Worm (Caenorhabditis elegans) whole organism, mixed stage, embryonic: ENCODE data around the gene srlf-2.

ENCODE experiments used
- M03D4.4 ChIP-seq: sonication (generic microtip); optimal IDR thresholded peaks from 2 replicates; lab custom pipeline; 2017; ENCODE audit warnings: mild to moderate bottlenecking, missing genetic modification characterization, missing compliant biosample characterization
- bed-3 ChIP-seq: fragments of 200-800 bp; sonication (Bioruptor generic); optimal IDR thresholded peaks from 3 replicates; lab custom pipeline; 2018; ENCODE audit warnings: mild to moderate bottlenecking, missing genetic modification characterization, moderate library complexity, missing compliant biosample characterization
- blmp-1 ChIP-seq: fragments of 150-350 bp; optimal IDR thresholded peaks from 2 replicates; lab custom pipeline; 2014; ENCODE audit warnings: missing biosample characterization, missing genetic modification characterization
- ceh-43 ChIP-seq: fragments of 200-800 bp; sonication (Bioruptor generic); optimal IDR thresholded peaks from 2 replicates; lab custom pipeline; 2018; ENCODE audit warnings: mild to moderate bottlenecking, missing genetic modification characterization, moderate library complexity, missing compliant biosample characterization
- ceh-83 ChIP-seq: fragments of 200-800 bp; sonication (Bioruptor generic); optimal IDR thresholded peaks from 2 replicates; lab custom pipeline; 2018; ENCODE audit warnings: mild to moderate bottlenecking, missing genetic modification characterization, missing compliant biosample characterization
- ces-1 ChIP-seq: fragments of 150-350 bp; optimal IDR thresholded peaks from 2 replicates; lab custom pipeline; 2014; ENCODE audit warnings: missing biosample characterization, missing genetic modification reagents, missing genetic modification characterization
- cnd-1 ChIP-seq: fragments of 200-800 bp; sonication (Bioruptor generic); optimal IDR thresholded peaks from 2 replicates; lab custom pipeline; 2018; ENCODE audit warnings: mild to moderate bottlenecking, missing genetic modification characterization, missing compliant biosample characterization
- drap-1 ChIP-seq: fragments of 200-800 bp; sonication (Bioruptor generic); optimal IDR thresholded peaks from 3 replicates; lab custom pipeline; 2018; ENCODE audit warnings: mild to moderate bottlenecking, missing genetic modification characterization, missing compliant biosample characterization
- elt-1 ChIP-seq: sonication (generic microtip); optimal IDR thresholded peaks from 2 replicates; lab custom pipeline; 2017; ENCODE audit warnings: missing genetic modification characterization, mild to moderate bottlenecking, missing compliant biosample characterization, antibody characterized with exemption, moderate library complexity, borderline replicate concordance; ENCODE audit not compliant: insufficient read depth
- flh-1 ChIP-seq: fragments of 200-800 bp; sonication (Bioruptor generic); optimal IDR thresholded peaks from 2 replicates; lab custom pipeline; 2018; ENCODE audit warnings: mild to moderate bottlenecking, missing genetic modification characterization, moderate library complexity, missing compliant biosample characterization
- ham-2 ChIP-seq: fragments of 200-800 bp; sonication (Bioruptor generic); optimal IDR thresholded peaks from 2 replicates; lab custom pipeline; 2018; ENCODE audit warnings: mild to moderate bottlenecking, missing genetic modification characterization, missing compliant biosample characterization
- lin-13 ChIP-seq: fragments of 150-350 bp; optimal IDR thresholded peaks from 2 replicates; lab custom pipeline; 2014; ENCODE audit warnings: missing biosample characterization, missing genetic modification characterization
- lin-32 ChIP-seq: fragments of 200-800 bp; sonication (Bioruptor generic); optimal IDR thresholded peaks from 2 replicates; lab custom pipeline; 2018; ENCODE audit warnings: mild to moderate bottlenecking, missing genetic modification characterization, missing compliant biosample characterization
- lsy-2 ChIP-seq: fragments of 150-350 bp; optimal IDR thresholded peaks from 2 replicates; lab custom pipeline; 2014; ENCODE audit warnings: missing biosample characterization, missing genetic modification characterization
- mab-5 ChIP-seq: fragments of 150-350 bp; optimal IDR thresholded peaks from 2 replicates; lab custom pipeline; 2014; ENCODE audit warnings: missing biosample characterization, missing genetic modification characterization
- mep-1 ChIP-seq: fragments of 150-350 bp; optimal IDR thresholded peaks from 2 replicates; lab custom pipeline; 2017; ENCODE audit warnings: missing biosample characterization, missing genetic modification reagents, missing genetic modification characterization, inconsistent platforms
- mls-2 ChIP-seq: sonication (generic microtip); optimal IDR thresholded peaks from 2 replicates; lab custom pipeline; 2016; ENCODE audit warnings: mild to moderate bottlenecking, missing genetic modification characterization, moderate library complexity, missing compliant biosample characterization
- nhr-12 ChIP-seq: fragments of 150-350 bp; optimal IDR thresholded peaks from 2 replicates; lab custom pipeline; 2014; ENCODE audit warnings: missing biosample characterization, missing genetic modification characterization
- nhr-2 ChIP-seq: fragments of 150-350 bp; optimal IDR thresholded peaks from 2 replicates; lab custom pipeline; 2014; ENCODE audit warnings: missing biosample characterization, missing genetic modification characterization
- nhr-237 ChIP-seq: fragments of 150-350 bp; optimal IDR thresholded peaks from 2 replicates; lab custom pipeline; 2014; ENCODE audit warnings: missing biosample characterization, missing genetic modification characterization
- nhr-28 ChIP-seq: fragments of 150-350 bp; optimal IDR thresholded peaks from 2 replicates; lab custom pipeline; 2014; ENCODE audit warnings: missing biosample characterization, missing genetic modification characterization
- nhr-76 ChIP-seq: sonication (generic microtip); optimal IDR thresholded peaks from 2 replicates; lab custom pipeline; 2017; ENCODE audit warnings: missing biosample characterization, missing genetic modification characterization
- pha-4 ChIP-seq: fragments of 150-350 bp; optimal IDR thresholded peaks from 2 replicates; lab custom pipeline; 2018; ENCODE audit warnings: missing biosample characterization, missing genetic modification reagents, missing genetic modification characterization
- sem-2 ChIP-seq: fragments of 200-800 bp; sonication (Bioruptor generic); optimal IDR thresholded peaks from 2 replicates; lab custom pipeline; 2018; ENCODE audit warnings: mild to moderate bottlenecking, missing genetic modification characterization, missing compliant biosample characterization
- snpc-4 ChIP-seq: fragments of 150-350 bp; optimal IDR thresholded peaks from 2 replicates; lab custom pipeline; 2014; ENCODE audit warnings: missing biosample characterization, missing genetic modification characterization
- sptf-1 ChIP-seq: sonication (generic microtip); optimal IDR thresholded peaks from 2 replicates; lab custom pipeline; 2017; ENCODE audit warnings: mild to moderate bottlenecking, missing genetic modification characterization, moderate library complexity, missing compliant biosample characterization
- tbx-8 ChIP-seq: fragments of 200-800 bp; sonication (Bioruptor generic); optimal IDR thresholded peaks from 2 replicates; lab custom pipeline; 2018; ENCODE audit warnings: mild to moderate bottlenecking, missing genetic modification characterization, moderate library complexity, missing compliant biosample characterization
- unc-120 ChIP-seq: sonication (generic microtip); optimal IDR thresholded peaks from 2 replicates; lab custom pipeline; 2017; ENCODE audit warnings: missing genetic modification characterization, missing compliant biosample characterization; ENCODE audit not compliant: poor library complexity, severe bottlenecking
- unc-39 ChIP-seq: fragments of 150-350 bp; optimal IDR thresholded peaks from 2 replicates; lab custom pipeline; 2014; ENCODE audit warnings: missing biosample characterization, missing genetic modification characterization
- zip-8 ChIP-seq: fragments of 150-350 bp; optimal IDR thresholded peaks from 2 replicates; lab custom pipeline; 2014; ENCODE audit warnings: missing biosample characterization, missing genetic modification characterization
- ztf-11 ChIP-seq: fragments of 150-350 bp; optimal IDR thresholded peaks from 2 replicates; lab custom pipeline; 2014; ENCODE audit warnings: missing biosample characterization, missing genetic modification characterization

srlf-2 gene

DNA sequence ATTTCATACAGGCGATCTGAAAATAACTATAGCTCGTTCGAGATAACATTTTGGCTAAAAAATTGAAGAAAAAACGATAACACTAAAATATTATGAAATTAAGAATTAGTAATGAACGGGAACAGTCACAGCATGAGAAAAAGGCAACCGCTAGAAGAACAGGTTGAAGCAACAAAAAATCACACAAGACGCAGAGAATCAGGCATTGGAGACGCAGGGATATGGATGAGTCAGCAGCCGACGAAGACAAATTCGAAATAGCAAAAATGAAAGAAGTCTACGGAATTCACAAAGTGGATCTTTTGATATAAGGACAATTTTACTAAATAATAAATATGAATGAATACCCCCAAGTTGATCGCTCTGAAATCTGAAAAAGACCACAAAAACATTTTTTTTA is 20.5 kb downstream of the srlf-2 start, which contains the start of gene tag-77:
Gene tag-77 (minus strand): TSS at position 15 of the 400 bp plus-strand sequence.
- TF ChIP-seq ztf-11 (tag; lab: Kevin White, UChicago): no peak
- no peak for TF ChIP-seq nhr-76 (tag; lab: Kevin White, UChicago)

DNA sequence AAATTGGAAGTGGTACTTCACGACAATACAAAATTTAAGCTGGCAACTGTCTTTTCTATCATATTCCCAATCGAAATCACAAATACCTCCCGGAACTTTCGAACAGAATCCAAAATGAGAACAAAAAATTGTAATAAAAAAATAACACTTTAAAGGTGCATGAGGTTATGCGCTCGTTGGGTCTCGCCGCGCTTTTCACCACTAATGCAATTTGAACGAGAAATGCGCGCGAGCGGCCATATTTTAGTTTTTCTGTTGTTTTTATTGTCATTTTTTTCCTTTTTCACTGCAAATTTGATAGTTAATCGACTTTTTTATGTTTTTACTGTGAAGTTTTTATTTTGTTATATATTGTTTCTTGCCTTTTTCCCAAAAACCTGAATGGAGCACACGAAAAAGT is 21.0 kb downstream of the srlf-2 start, which contains the start of gene mes-6:
Gene mes-6 (plus strand): TSS at position 229 of the 400 bp plus-strand sequence.
- no peak for TF ChIP-seq ham-2 (GFP tag; lab: Kevin White, UChicago)
- peak; percentile 57 for TF ChIP-seq lsy-2 (tag; lab: Kevin White, UChicago)
- TF ChIP-seq lin-13: peak; percentile 47
- no peak for TF ChIP-seq tbx-8 (GFP tag; lab: Kevin White, UChicago)
- peak; percentile 73 for TF ChIP-seq mep-1
- TF ChIP-seq ces-1: peak; percentile 96

DNA sequence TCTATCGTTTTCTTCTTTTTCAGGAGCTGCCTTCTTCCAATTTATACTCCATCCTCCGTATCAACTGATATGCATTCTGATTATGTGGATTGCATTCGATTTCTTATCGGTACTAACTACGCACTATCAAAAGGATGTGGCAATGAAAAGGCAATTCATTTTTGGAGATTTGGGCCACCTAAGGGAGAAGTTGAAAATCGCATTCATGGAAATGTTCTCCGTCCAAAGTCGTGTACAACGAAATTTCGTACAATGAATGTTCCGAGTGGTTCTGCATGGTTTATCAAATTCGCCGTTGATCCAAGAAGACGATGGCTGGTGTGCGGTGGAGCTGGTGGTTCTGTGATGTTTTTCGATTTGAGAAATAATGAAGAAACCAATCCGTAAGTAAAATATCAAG is 22.7 kb downstream of the srlf-2 start, which contains the start of gene C09G4.4:
Gene C09G4.4 (plus strand): TSS at position 301 of the 400 bp plus-strand sequence.
- TF ChIP-seq ztf-11 (tag; lab: Kevin White, UChicago) (no peak), zip-8 (tag; lab: Kevin White, UChicago) (no peak), nhr-2 (tag; lab: Kevin White, UChicago) (no peak), tbx-8 (GFP tag; lab: Kevin White, UChicago) (no peak), lsy-2 (tag; lab: Kevin White, UChicago) (no peak), cnd-1 (no peak), blmp-1 (no peak), sptf-1 (tag; lab: Kevin White, UChicago) (no peak), nhr-28 (tag; lab: Kevin White, UChicago) (no peak)
- TF ChIP-seq, all 35 proteins: peak for 0

DNA sequence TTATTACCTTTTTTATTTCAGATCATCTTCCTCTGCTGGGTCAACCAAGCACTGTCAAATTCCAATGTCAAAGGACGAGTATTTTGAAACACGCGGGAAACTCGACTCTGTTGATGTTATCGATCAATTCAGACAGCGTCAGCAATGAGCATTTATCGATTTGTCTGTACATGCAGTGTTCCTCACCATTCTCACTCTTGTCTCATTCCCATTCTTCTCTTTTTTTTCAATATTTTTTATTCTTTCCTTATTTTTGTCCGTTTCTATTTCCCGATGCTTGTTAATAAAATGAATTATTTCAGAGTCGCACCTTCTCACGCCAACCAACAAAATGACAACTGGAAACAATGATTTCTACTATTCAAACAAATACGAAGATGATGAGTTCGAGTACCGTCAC is 23.6 kb downstream of the srlf-2 start, which contains the start of gene cks-1:
Gene cks-1 (plus strand): TSS at position 301 of the 400 bp plus-strand sequence.
- TF ChIP-seq elt-1 (tag; lab: Kevin White, UChicago) (no peak), drap-1 (GFP tag; lab: Kevin White, UChicago) (no peak), ztf-11 (tag; lab: Kevin White, UChicago) (no peak)

DNA sequence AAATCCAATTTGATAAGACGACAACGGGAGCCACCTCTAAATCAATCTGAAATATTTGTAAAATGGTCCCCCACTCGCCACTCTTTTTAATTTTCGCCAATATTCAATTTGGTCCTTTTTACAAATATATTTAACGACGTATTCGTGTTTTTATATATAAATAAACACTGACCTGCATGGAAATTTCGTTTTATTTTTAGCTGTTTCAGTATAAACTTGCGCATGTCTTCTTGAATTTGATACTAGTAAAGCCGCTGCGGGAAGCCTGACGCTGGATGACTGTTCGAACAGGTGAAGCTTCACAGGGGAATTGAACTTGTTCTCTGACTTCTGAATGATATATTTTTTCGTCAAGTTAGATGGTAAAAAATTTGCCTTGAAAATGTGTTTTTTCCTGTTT is 24.5 kb downstream of the srlf-2 start:
- TF ChIP-seq unc-39 (no peak), ham-2 (GFP tag; lab: Kevin White, UChicago) (no peak), M03D4.4 (tag; lab: Kevin White, UChicago) (no peak), lsy-2 (tag; lab: Kevin White, UChicago) (no peak), lin-13 (no peak), ceh-83 (GFP tag; lab: Kevin White, UChicago) (no peak), blmp-1 (no peak), mep-1 (no peak), tbx-8 (GFP tag; lab: Kevin White, UChicago) (no peak), mls-2 (tag; lab: Kevin White, UChicago) (no peak), snpc-4 (tag; lab: Kevin White, UChicago) (no peak), ztf-11 (tag; lab: Kevin White, UChicago) (no peak), bed-3 (no peak), sptf-1 (tag; lab: Kevin White, UChicago) (no peak), drap-1 (GFP tag; lab: Kevin White, UChicago) (no peak), nhr-12 (tag; lab: Kevin White, UChicago) (no peak), ceh-43 (GFP tag; lab: Kevin White, UChicago) (no peak), nhr-237 (tag; lab: Kevin White, UChicago) (no peak), nhr-28 (tag; lab: Kevin White, UChicago) (no peak)

DNA sequence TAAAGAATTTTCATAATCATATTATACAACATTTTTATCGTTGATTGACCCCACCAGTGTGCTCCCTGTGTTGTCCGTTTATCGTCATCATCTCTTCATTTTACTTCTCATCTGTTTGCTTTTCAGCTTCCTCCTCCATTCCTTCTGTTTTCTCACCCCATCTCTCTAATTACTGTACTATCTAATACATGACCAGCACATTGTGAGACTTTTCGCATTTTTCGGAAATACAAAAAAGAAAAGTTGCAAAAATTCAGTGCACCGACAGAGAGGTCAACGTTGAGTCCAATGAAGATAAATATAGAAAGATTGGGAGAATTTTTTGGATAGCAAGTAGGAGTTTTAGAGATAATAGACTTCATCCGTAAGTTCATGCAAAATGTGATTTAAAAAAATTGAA is 29.9 kb downstream of the srlf-2 start:
- no peak for TF ChIP-seq drap-1 (GFP tag; lab: Kevin White, UChicago)
- TF ChIP-seq unc-120 (tag; lab: Kevin White, UChicago): no peak
- TF ChIP-seq lin-32 (GFP tag; lab: Kevin White, UChicago): no peak

DNA sequence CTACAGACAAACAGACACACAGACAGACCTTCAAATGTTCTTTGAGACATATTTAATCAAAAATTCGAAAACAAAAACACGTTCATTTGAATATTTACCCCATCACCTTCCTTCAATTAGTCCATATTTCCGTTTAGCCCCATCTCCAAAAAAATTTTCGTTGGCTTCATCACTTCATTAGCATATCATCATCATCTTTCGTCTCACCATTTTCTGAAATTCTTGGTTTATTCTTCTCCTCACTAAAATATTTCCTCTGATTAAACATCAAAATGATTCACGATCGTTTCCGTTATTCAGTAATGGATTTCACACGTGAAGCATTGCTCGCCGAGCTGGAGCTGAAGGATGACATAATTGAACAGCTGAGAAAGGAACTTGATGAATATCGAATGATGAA is 30.6 kb downstream of the srlf-2 start, which contains the start of gene pkg-2:
Gene pkg-2 (plus strand): TSS at position 301 of the 400 bp plus-strand sequence.
- TF ChIP-seq pha-4 (tag; lab: Kevin White, UChicago): no peak
- no peak for TF ChIP-seq ces-1
- no peak for TF ChIP-seq snpc-4 (tag; lab: Kevin White, UChicago)
- TF ChIP-seq blmp-1: no peak
- no peak for TF ChIP-seq mep-1
- no peak for TF ChIP-seq flh-1 (GFP tag; lab: Kevin White, UChicago)
- TF ChIP-seq mab-5 (tag; lab: Kevin White, UChicago): no peak
- TF ChIP-seq sem-2: no peak
- TF ChIP-seq zip-8 (tag; lab: Kevin White, UChicago): no peak
